Worm (Caenorhabditis elegans) whole organism, late embryonic: ENCODE data around the gene rab-1.

Experiments used
- C08G9.2 ChIP-seq: sonication (generic microtip); optimal IDR thresholded peaks from 2 replicates; lab custom pipeline; 2016; ENCODE audit warnings: mild to moderate bottlenecking, missing genetic modification characterization, moderate library complexity, missing compliant biosample characterization
- F13H6.1 ChIP-seq: sonication (generic microtip); optimal IDR thresholded peaks from 2 replicates; lab custom pipeline; 2016; ENCODE audit warnings: missing genetic modification characterization, missing compliant biosample characterization
- Y22D7AL.16 ChIP-seq: sonication (generic microtip); optimal IDR thresholded peaks from 2 replicates; lab custom pipeline; 2016; ENCODE audit warnings: missing genetic modification characterization, missing compliant biosample characterization
- ceh-18 ChIP-seq: sonication (generic microtip); optimal IDR thresholded peaks from 2 replicates; lab custom pipeline; 2016; ENCODE audit warnings: missing genetic modification characterization, missing compliant biosample characterization
- ceh-30 ChIP-seq: fragments of 150-350 bp; optimal IDR thresholded peaks from 2 replicates; lab custom pipeline; 2014; ENCODE audit warnings: missing biosample characterization, missing genetic modification characterization
- ceh-34 ChIP-seq: sonication (generic microtip); optimal IDR thresholded peaks from 2 replicates; lab custom pipeline; 2016; ENCODE audit warnings: mild to moderate bottlenecking, missing genetic modification characterization, missing compliant biosample characterization
- ceh-48 ChIP-seq: sonication (generic microtip); optimal IDR thresholded peaks from 2 replicates; lab custom pipeline; 2016; ENCODE audit warnings: missing genetic modification characterization, inconsistent platforms, missing compliant biosample characterization
- ceh-9 ChIP-seq: sonication (generic microtip); optimal IDR thresholded peaks from 2 replicates; lab custom pipeline; 2016; ENCODE audit warnings: mild to moderate bottlenecking, missing genetic modification characterization, inconsistent platforms, missing compliant biosample characterization
- elt-4 ChIP-seq: sonication (generic microtip); optimal IDR thresholded peaks from 2 replicates; lab custom pipeline; 2016; ENCODE audit warnings: missing genetic modification characterization, missing compliant biosample characterization
- gmeb-2 ChIP-seq: sonication (generic microtip); optimal IDR thresholded peaks from 2 replicates; lab custom pipeline; 2016; ENCODE audit warnings: missing genetic modification characterization, inconsistent platforms, missing compliant biosample characterization
- hlh-13 ChIP-seq: fragments of 200-800 bp; sonication (Bioruptor generic); optimal IDR thresholded peaks from 2 replicates; lab custom pipeline; 2018; ENCODE audit warnings: mild to moderate bottlenecking, missing genetic modification characterization, missing compliant biosample characterization
- hlh-15 ChIP-seq: sonication (generic microtip); optimal IDR thresholded peaks from 2 replicates; lab custom pipeline; 2016; ENCODE audit warnings: missing genetic modification characterization, missing compliant biosample characterization
- hlh-30 ChIP-seq: sonication (generic microtip); optimal IDR thresholded peaks from 2 replicates; lab custom pipeline; 2017; ENCODE audit warnings: antibody characterized with exemption, missing genetic modification characterization, missing compliant biosample characterization; ENCODE audit not compliant: insufficient read depth
- lim-6 ChIP-seq: sonication (generic microtip); optimal IDR thresholded peaks from 2 replicates; lab custom pipeline; 2016; ENCODE audit warnings: missing genetic modification characterization, missing compliant biosample characterization
- lin-11 ChIP-seq: fragments of 200-800 bp; sonication (Bioruptor generic); optimal IDR thresholded peaks from 2 replicates; lab custom pipeline; 2018; ENCODE audit warnings: mild to moderate bottlenecking, missing genetic modification characterization, missing compliant biosample characterization
- mec-3 ChIP-seq: sonication (generic microtip); optimal IDR thresholded peaks from 2 replicates; lab custom pipeline; 2016; ENCODE audit warnings: borderline replicate concordance, missing genetic modification characterization, missing compliant biosample characterization
- nfya-1 ChIP-seq: sonication (generic microtip); optimal IDR thresholded peaks from 2 replicates; lab custom pipeline; 2017; ENCODE audit warnings: missing genetic modification characterization, mild to moderate bottlenecking, missing compliant biosample characterization, antibody characterized with exemption, moderate library complexity
- pat-9 ChIP-seq: fragments of 200-800 bp; sonication (Bioruptor generic); optimal IDR thresholded peaks from 2 replicates; lab custom pipeline; 2018; ENCODE audit warnings: mild to moderate bottlenecking, missing genetic modification characterization, moderate library complexity, missing compliant biosample characterization
- pha-2 ChIP-seq: sonication (generic microtip); optimal IDR thresholded peaks from 2 replicates; lab custom pipeline; 2017; ENCODE audit warnings: mild to moderate bottlenecking, missing genetic modification characterization, missing compliant biosample characterization
- pha-4 ChIP-seq: fragments of 150-350 bp; optimal IDR thresholded peaks from 2 replicates; lab custom pipeline; 2018; ENCODE audit warnings: missing biosample characterization, missing genetic modification reagents, missing genetic modification characterization
- sdc-2 ChIP-seq: sonication (generic microtip); optimal IDR thresholded peaks from 2 replicates; lab custom pipeline; 2016; ENCODE audit warnings: missing genotype, missing genetic modification characterization, missing compliant biosample characterization
- sox-4 ChIP-seq: sonication (generic microtip); optimal IDR thresholded peaks from 2 replicates; lab custom pipeline; 2017; ENCODE audit warnings: mild to moderate bottlenecking, missing genetic modification characterization, inconsistent platforms, missing compliant biosample characterization
- syd-9 ChIP-seq: sonication (generic microtip); optimal IDR thresholded peaks from 2 replicates; lab custom pipeline; 2016; ENCODE audit warnings: mild to moderate bottlenecking, missing genetic modification characterization, moderate library complexity, missing compliant biosample characterization
- tbx-2 ChIP-seq: sonication (generic microtip); optimal IDR thresholded peaks from 2 replicates; lab custom pipeline; 2016; ENCODE audit warnings: missing genetic modification characterization, missing compliant biosample characterization
- tbx-7 ChIP-seq: sonication (generic microtip); optimal IDR thresholded peaks from 2 replicates; lab custom pipeline; 2016; ENCODE audit warnings: missing genotype, missing genetic modification characterization, missing compliant biosample characterization
- unc-3 ChIP-seq, 2 experiments: fragments of 200-800 bp in 1 of 2; sonication (Bioruptor generic) in 1 of 2; sonication (generic microtip) in 1 of 2; conservative IDR thresholded peaks in 1 of 2; optimal IDR thresholded peaks in 1 of 2; 2 replicates each; pipeline versions ENCODE4 v1.3.6 to Lab custom; 2016 to 2022; ENCODE audit warnings: missing compliant biosample characterization in 2 of 2, missing genetic modification characterization in 2 of 2, missing genetic modification reagents in 1 of 2
- unc-42 ChIP-seq: sonication (generic microtip); optimal IDR thresholded peaks from 2 replicates; lab custom pipeline; 2016; ENCODE audit warnings: missing genotype, missing genetic modification characterization, missing compliant biosample characterization
- unc-55 ChIP-seq: sonication (generic microtip); optimal IDR thresholded peaks from 2 replicates; lab custom pipeline; 2017; ENCODE audit warnings: missing biosample characterization, missing genetic modification reagents, missing genetic modification characterization
- unc-86 ChIP-seq: sonication (generic microtip); optimal IDR thresholded peaks from 2 replicates; lab custom pipeline; 2016; ENCODE audit warnings: missing genetic modification characterization, missing compliant biosample characterization
- zip-5 ChIP-seq: sonication (generic microtip); optimal IDR thresholded peaks from 2 replicates; lab custom pipeline; 2016; ENCODE audit warnings: missing genetic modification characterization, missing compliant biosample characterization
- ztf-16 ChIP-seq: sonication (generic microtip); optimal IDR thresholded peaks from 2 replicates; lab custom pipeline; 2017; ENCODE audit warnings: missing genetic modification characterization, missing compliant biosample characterization

The rab-1 gene

ce11 chrV:1287276-1287675, 23.5 kb upstream of the rab-1 start:
- TF ChIP-seq pha-2: no peak
- no peak for TF ChIP-seq lin-11 (tag; lab: Kevin White, UChicago)
- TF ChIP-seq unc-55 (GFP tag; lab: Kevin White, UChicago): no peak
- no peak for TF ChIP-seq pat-9 (tag; lab: Kevin White, UChicago)
- TF ChIP-seq lim-6 (tag; lab: Kevin White, UChicago): no peak
- TF ChIP-seq zip-5 (tag; lab: Kevin White, UChicago): no peak
- no peak for TF ChIP-seq ceh-34 (tag; lab: Kevin White, UChicago)
- TF ChIP-seq ceh-48 (tag; lab: Kevin White, UChicago): no peak
- TF ChIP-seq mec-3 (tag; lab: Kevin White, UChicago): no peak
- no peak for TF ChIP-seq sdc-2 (tag; lab: Kevin White, UChicago)
- no peak for TF ChIP-seq sox-4 (tag; lab: Kevin White, UChicago)

ce11 chrV:1285657-1286123, 21.9 kb upstream of the rab-1 start, which contains the start of gene tank-1:
TSS of gene tank-1 (minus strand) at chrV:1285707.
- TF ChIP-seq unc-86 (tag; lab: Kevin White, UChicago) (no peak), ceh-18 (tag; lab: Kevin White, UChicago) (no peak), syd-9 (tag; lab: Kevin White, UChicago) (no peak), F13H6.1 (tag; lab: Kevin White, UChicago) (no peak)
- TF ChIP-seq, all 69 proteins: peak for 0

ce11 chrV:1278529-1278928, 14.7 kb upstream of the rab-1 start:
- no peak for TF ChIP-seq hlh-30 (tag; lab: Kevin White, UChicago)
- no peak for TF ChIP-seq hlh-15
- TF ChIP-seq pha-2: no peak
- no peak for TF ChIP-seq ztf-16 (tag; lab: Kevin White, UChicago)
- TF ChIP-seq unc-42 (tag; lab: Kevin White, UChicago): no peak
- TF ChIP-seq sox-4 (tag; lab: Kevin White, UChicago): no peak
- TF ChIP-seq Y22D7AL.16: no peak

DNA sequence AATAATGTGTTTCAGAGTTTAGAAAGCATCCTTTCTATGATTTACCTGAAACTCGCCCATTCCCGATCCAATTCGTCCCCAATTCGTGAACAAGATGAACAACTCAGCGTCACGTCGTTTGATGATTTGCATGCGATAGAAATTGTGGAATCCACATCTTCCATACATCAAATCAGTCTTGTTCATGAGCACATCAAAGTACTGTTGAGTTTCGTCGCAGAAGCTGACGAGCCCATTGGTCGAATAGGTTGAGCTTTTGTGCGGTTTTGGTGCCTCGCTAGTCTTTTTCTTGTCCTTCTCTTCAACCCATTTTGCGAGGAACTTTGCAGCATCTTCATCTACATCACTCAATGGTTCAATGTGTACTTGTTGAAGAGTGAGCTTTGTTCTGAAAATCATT, 14.1 kb upstream of the rab-1 start:
- no peak for TF ChIP-seq tbx-7 (tag; lab: Kevin White, UChicago)
- TF ChIP-seq ceh-18 (tag; lab: Kevin White, UChicago): no peak
- TF ChIP-seq ceh-30 (tag; lab: Kevin White, UChicago): no peak

DNA sequence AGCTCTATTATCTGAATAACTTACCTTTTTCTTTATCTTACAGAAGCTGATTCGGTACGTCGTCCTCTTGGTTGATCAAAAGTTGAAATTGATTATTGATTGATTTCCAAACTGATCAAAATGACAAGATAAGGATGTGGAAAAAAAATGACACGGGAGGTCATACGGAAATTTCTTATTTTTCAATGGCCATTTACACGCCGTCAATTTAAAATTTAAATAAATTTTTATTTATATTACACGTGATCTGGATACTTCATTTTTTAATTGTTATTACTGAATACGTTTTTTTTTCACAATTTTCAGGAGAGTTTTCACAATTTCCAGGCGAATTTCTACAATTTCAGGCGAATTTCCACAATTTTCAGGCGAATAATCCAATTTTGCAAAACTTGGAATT, 12.1 kb upstream of the rab-1 start, which contains the start of gene Y75B7B.2:
Y75B7B.2 (minus strand) TSS at position 101 of the 400 bp plus-strand sequence.
- TF ChIP-seq hlh-30 (tag; lab: Kevin White, UChicago): no peak
- no peak for TF ChIP-seq pha-2
- TF ChIP-seq pat-9 (tag; lab: Kevin White, UChicago): no peak
- TF ChIP-seq ceh-9 (tag; lab: Kevin White, UChicago): no peak
- TF ChIP-seq zip-5 (tag; lab: Kevin White, UChicago): no peak
- no peak for TF ChIP-seq lin-11 (tag; lab: Kevin White, UChicago)
- no peak for TF ChIP-seq ceh-48 (tag; lab: Kevin White, UChicago)
- TF ChIP-seq tbx-7 (tag; lab: Kevin White, UChicago): no peak
- TF ChIP-seq unc-3 (GFP tag; conservative IDR thresholded peaks at IDR 0.05; lab: Robert Waterston, UW): no peak
- TF ChIP-seq unc-3 (tag; optimal IDR thresholded peaks at IDR 0.05; lab: Kevin White, UChicago): no peak
- TF ChIP-seq tbx-2 (tag; lab: Kevin White, UChicago): no peak
- TF ChIP-seq ceh-30 (tag; lab: Kevin White, UChicago): no peak
- no peak for TF ChIP-seq elt-4 (tag; lab: Kevin White, UChicago)
- no peak for TF ChIP-seq F13H6.1 (tag; lab: Kevin White, UChicago)
- no peak for TF ChIP-seq C08G9.2 (tag; lab: Kevin White, UChicago)
- TF ChIP-seq gmeb-2 (tag; lab: Kevin White, UChicago): no peak
- TF ChIP-seq nfya-1 (tag; lab: Kevin White, UChicago): no peak
- TF ChIP-seq pha-4: no peak
- no peak for TF ChIP-seq hlh-13 (GFP tag; lab: Kevin White, UChicago)
